Worm (Caenorhabditis elegans) whole organism, young adult: ENCODE data around the gene srbc-56.

Source experiments
- F33H1.4 ChIP-seq: fragments of 200-800 bp; sonication (Bioruptor generic); IDR thresholded peaks from 2 replicates; pipeline ENCODE4 v1.3.6; 2022; ENCODE audit warnings: missing genetic modification reagents, missing genetic modification characterization, missing compliant biosample characterization
- K12H6.12 ChIP-seq: fragments of 200-800 bp; sonication (Bioruptor generic); optimal IDR thresholded peaks from 2 replicates; lab custom pipeline; 2018; ENCODE audit warnings: mild to moderate bottlenecking, missing genetic modification characterization, missing compliant biosample characterization
- Y53F4B.3 ChIP-seq: fragments of 200-800 bp; sonication (Bioruptor generic); IDR thresholded peaks from 2 replicates; pipeline ENCODE4 v1.3.6; 2022; ENCODE audit warnings: missing genetic modification reagents, missing genetic modification characterization, missing compliant biosample characterization
- Y95B8A.8 ChIP-seq: fragments of 200-800 bp; sonication (Bioruptor generic); IDR thresholded peaks from 2 replicates; pipeline ENCODE4 v1.3.6; 2022; ENCODE audit warnings: missing genetic modification reagents, missing genetic modification characterization, missing compliant biosample characterization
- cebp-1 ChIP-seq, 2 experiments: fragments of 200-800 bp in 1 of 2; sonication (Bioruptor generic) in 1 of 2; sonication (generic microtip) in 1 of 2; IDR thresholded peaks in 1 of 2; optimal IDR thresholded peaks in 1 of 2; 2 replicates each; pipeline versions ENCODE4 v1.3.6 to Lab custom; 2017 to 2022; ENCODE audit warnings: missing compliant biosample characterization in 2 of 2, missing genetic modification characterization in 2 of 2, mild to moderate bottlenecking in 1 of 2, missing genetic modification reagents in 1 of 2, moderate library complexity in 1 of 2
- ekl-4 ChIP-seq: fragments of 200-800 bp; sonication (Bioruptor generic); IDR thresholded peaks from 2 replicates; pipeline ENCODE4 v1.3.6; 2022; ENCODE audit warnings: missing genetic modification reagents, missing genetic modification characterization, missing compliant biosample characterization
- let-526 ChIP-seq: fragments of 200-800 bp; sonication (Bioruptor generic); IDR thresholded peaks from 2 replicates; pipeline ENCODE4 v1.3.6; 2022; ENCODE audit warnings: missing genetic modification reagents, missing genetic modification characterization, missing compliant biosample characterization
- lsy-27 ChIP-seq: sonication (generic microtip); optimal IDR thresholded peaks from 2 replicates; lab custom pipeline; 2017; ENCODE audit warnings: missing genetic modification characterization, mild to moderate bottlenecking, missing compliant biosample characterization, antibody characterized with exemption, missing genotype, borderline replicate concordance; ENCODE audit not compliant: insufficient read depth
- mes-4 ChIP-seq: sonication (generic microtip); optimal IDR thresholded peaks from 2 replicates; lab custom pipeline; 2016; ENCODE audit warnings: missing genotype, missing genetic modification characterization, missing compliant biosample characterization
- nhr-120 ChIP-seq: fragments of 200-800 bp; sonication (Bioruptor generic); IDR thresholded peaks from 2 replicates; pipeline ENCODE4 v1.3.6; 2022; ENCODE audit warnings: missing genetic modification characterization, missing compliant biosample characterization
- pbrm-1 ChIP-seq: fragments of 200-800 bp; sonication (Bioruptor generic); IDR thresholded peaks from 2 replicates; pipeline ENCODE4 v1.3.6; 2022; ENCODE audit warnings: missing genetic modification reagents, missing genetic modification characterization, missing compliant biosample characterization
- rpc-1 ChIP-seq, 2 experiments: fragments of 150-350 bp in 1 of 2; sonication (generic microtip) in 1 of 2; optimal IDR thresholded peaks; 2 replicates each; lab custom pipeline; 2014 to 2018; ENCODE audit warnings: missing biosample characterization in 1 of 2, missing genetic modification characterization in 1 of 2, missing genetic modification reagents in 1 of 2, missing genotype in 1 of 2
- snpc-1.1 ChIP-seq: sonication (generic microtip); optimal IDR thresholded peaks from 2 replicates; lab custom pipeline; 2017; ENCODE audit warnings: missing genetic modification characterization, mild to moderate bottlenecking, missing compliant biosample characterization, antibody characterized with exemption, moderate library complexity, missing genotype, missing genetic modification reagents; ENCODE audit not compliant: insufficient read depth
- tlf-1 ChIP-seq: fragments of 200-800 bp; sonication (Bioruptor generic); optimal IDR thresholded peaks from 2 replicates; lab custom pipeline; 2018; ENCODE audit warnings: mild to moderate bottlenecking, missing genetic modification characterization, missing compliant biosample characterization
- unc-130 ChIP-seq: sonication (generic microtip); optimal IDR thresholded peaks from 2 replicates; lab custom pipeline; 2016; ENCODE audit warnings: missing genetic modification reagents, missing genetic modification characterization, missing compliant biosample characterization
- zim-3 ChIP-seq: sonication (generic microtip); optimal IDR thresholded peaks from 2 replicates; lab custom pipeline; 2017; ENCODE audit warnings: mild to moderate bottlenecking, missing genetic modification characterization, moderate library complexity, missing compliant biosample characterization
- ztf-6 ChIP-seq: fragments of 200-800 bp; sonication (Bioruptor generic); IDR thresholded peaks from 2 replicates; pipeline ENCODE4 v1.3.6; 2022; ENCODE audit warnings: missing genetic modification reagents, missing genetic modification characterization, missing compliant biosample characterization

The srbc-56 gene

DNA sequence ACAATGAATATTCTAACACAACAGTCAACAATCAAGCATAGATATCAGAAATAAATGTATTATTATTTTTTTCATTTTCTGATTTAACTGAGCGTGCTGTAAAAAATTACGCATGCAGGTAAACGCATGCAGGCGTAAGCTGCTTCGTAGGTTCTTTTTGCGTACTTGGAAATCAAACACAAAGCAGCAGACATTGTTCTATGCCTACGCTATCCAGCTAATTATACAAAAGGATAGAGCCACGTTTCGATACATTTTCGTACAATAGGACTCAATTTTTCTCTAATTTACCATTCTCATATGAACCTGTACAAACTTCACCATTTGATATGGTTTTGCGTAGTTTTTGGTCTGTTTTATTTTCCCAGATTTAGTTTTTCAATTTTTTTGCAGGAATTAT, 49.0 kb downstream of the srbc-56 start, which contains the start of gene T26E4.3:
TSS of gene T26E4.3 (plus strand) at position 301 of the 400 bp plus-strand sequence.
- TF ChIP-seq rpc-1 (optimal IDR thresholded peaks at IDR 0.05; lab: Kevin White, UChicago) (no peak), rpc-1 (tag; optimal IDR thresholded peaks at IDR 0.05; lab: Kevin White, UChicago) (no peak), nhr-120 (GFP tag; lab: Robert Waterston, UW) (no peak), tlf-1 (GFP tag; lab: Kevin White, UChicago) (no peak), mes-4 (no peak), zim-3 (tag; lab: Kevin White, UChicago) (no peak), F33H1.4 (GFP tag; lab: Robert Waterston, UW) (no peak), pbrm-1 (GFP tag; lab: Robert Waterston, UW) (no peak), unc-130 (no peak)
- TF ChIP-seq, all 124 proteins: peak for 0

DNA sequence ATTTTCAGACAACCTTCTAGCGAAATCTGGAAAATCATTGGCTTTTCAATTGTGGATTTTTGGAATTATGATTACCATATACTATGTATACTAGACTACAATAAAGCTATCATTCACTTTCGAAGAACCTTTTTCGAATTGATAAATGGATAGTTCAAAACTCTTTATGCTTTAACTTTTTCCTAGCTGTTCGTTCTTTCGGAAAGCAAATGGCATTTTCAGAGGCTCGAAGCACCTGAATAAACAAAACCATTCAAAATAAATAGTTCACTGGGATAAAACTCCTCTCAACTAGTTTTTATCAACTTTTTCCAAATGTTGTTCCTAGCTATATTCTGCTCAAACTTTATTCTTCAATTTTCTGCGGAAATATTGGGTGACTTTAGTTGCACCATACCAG, 50.4 kb downstream of the srbc-56 start, which contains the start of gene T26E4.2:
TSS of gene T26E4.2 (plus strand) at position 301 of the 400 bp plus-strand sequence.
- TF ChIP-seq ztf-6 (no peak), K12H6.12 (tag; lab: Kevin White, UChicago) (no peak), cebp-1 (GFP tag; IDR thresholded peaks at IDR 0.05; lab: Robert Waterston, UW) (no peak), cebp-1 (tag; optimal IDR thresholded peaks at IDR 0.05; lab: Kevin White, UChicago) (no peak), Y95B8A.8 (no peak), Y53F4B.3 (GFP tag; lab: Robert Waterston, UW) (no peak), snpc-1.1 (tag; lab: Kevin White, UChicago) (no peak), lsy-27 (no peak), ekl-4 (GFP tag; lab: Robert Waterston, UW) (no peak), let-526 (GFP tag; lab: Robert Waterston, UW) (no peak)
- TF ChIP-seq, all 124 proteins: peak for 0
